Worm (Caenorhabditis elegans): ENCODE measurements around the gene F09F7.6.

Gene F09F7.6

DNA sequence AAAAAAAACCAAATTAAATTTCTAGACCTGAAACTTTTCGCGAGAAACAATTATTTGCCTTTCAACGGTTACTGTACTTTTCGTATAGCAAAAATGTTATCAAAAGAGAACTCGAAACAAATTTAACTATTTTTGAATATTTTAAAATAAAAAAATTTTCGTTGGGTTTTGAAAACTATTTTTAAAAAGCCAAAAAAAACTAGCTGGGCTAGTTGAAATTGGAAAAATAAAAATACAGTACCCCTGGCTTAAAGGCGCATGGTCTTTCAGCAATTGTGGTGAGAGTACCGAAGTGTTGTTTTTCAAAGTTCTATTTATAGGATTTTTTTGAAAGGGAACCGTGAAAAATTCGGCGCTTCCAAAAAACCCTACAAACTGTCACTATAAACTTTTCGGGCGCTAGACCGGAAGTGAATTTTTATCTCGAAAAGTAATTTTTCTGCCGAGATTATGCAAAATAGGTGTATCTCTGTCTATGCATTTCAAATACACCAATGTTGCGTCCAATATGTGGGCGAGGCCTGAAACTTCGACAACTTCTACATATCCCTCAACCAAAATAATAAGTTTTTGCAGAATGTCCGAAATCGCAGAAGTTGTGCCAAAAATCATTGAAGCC is 8.1 kb downstream of the F09F7.6 start, which contains the start of gene D1044.1:
Gene D1044.1, plus strand, starts transcription at position 569 of the 619 bp plus-strand sequence.
- TF ChIP-seq ZK546.5 (tag; optimal IDR thresholded peaks at IDR 0.05), result no peak
- no peak for TF ChIP-seq unc-62 (GFP tag; optimal IDR thresholded peaks at IDR 0.05)
- no peak for TF ChIP-seq elt-1 (tag; optimal IDR thresholded peaks at IDR 0.05)
- TF ChIP-seq R02D3.7 (tag; optimal IDR thresholded peaks at IDR 0.05), result no peak
- TF ChIP-seq egl-27 (tag; optimal IDR thresholded peaks at IDR 0.05), result no peak
- no peak for TF ChIP-seq nhr-25 (tag; optimal IDR thresholded peaks at IDR 0.05)
- no peak for TF ChIP-seq sem-4 (tag; optimal IDR thresholded peaks at IDR 0.05)
- TF ChIP-seq nhr-237 (tag; optimal IDR thresholded peaks at IDR 0.05), result no peak
- TF ChIP-seq unc-39 (tag; optimal IDR thresholded peaks at IDR 0.05), result no peak
- TF ChIP-seq fos-1 (tag; optimal IDR thresholded peaks at IDR 0.05), result no peak
- no peak for TF ChIP-seq ztf-11 (tag; optimal IDR thresholded peaks at IDR 0.05)
- no peak for TF ChIP-seq nhr-12 (tag; optimal IDR thresholded peaks at IDR 0.05)
- TF ChIP-seq nhr-129 (tag; optimal IDR thresholded peaks at IDR 0.05), result no peak
- no peak for TF ChIP-seq mab-5 (tag; optimal IDR thresholded peaks at IDR 0.05)
- TF ChIP-seq mdl-1 (tag; optimal IDR thresholded peaks at IDR 0.05), result no peak

DNA sequence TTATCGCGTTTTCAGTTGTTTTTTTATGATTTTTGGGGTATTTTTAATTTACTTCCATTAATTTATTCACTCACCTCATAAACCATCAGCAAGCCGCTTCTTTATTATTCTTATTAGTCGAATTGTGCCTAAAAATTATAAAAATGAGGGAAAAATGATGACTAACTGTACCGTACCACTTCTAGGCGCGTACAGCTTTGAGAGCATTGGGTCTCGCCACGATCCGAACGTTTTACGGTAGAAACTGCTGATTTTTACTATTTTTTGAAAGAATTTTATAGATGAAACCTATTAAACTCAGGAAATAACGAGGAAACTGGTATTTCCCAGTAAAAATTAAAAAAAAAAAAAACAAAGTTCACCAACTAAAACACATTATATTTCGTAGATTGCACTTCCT is 8.9 kb downstream of the F09F7.6 start, which contains the start of gene D1044.6:
Gene D1044.6, minus strand, starts transcription at position 128 of the 400 bp plus-strand sequence.
- TF ChIP-seq C34F6.9 (tag; optimal IDR thresholded peaks at IDR 0.05), result no peak
- TF ChIP-seq sma-9 (GFP tag; optimal IDR thresholded peaks at IDR 0.05), result no peak
- no peak for TF ChIP-seq sma-9 (tag; optimal IDR thresholded peaks at IDR 0.05)
- no peak for TF ChIP-seq F13H6.1 (tag; optimal IDR thresholded peaks at IDR 0.05)
- no peak for TF ChIP-seq nhr-23 (tag; optimal IDR thresholded peaks at IDR 0.05)
- no peak for TF ChIP-seq lin-13 (GFP tag; optimal IDR thresholded peaks at IDR 0.05)

ce11 chrIII:5541777-5542176 is 10.2 kb downstream of the F09F7.6 start:
- TF ChIP-seq crh-2 (tag; optimal IDR thresholded peaks at IDR 0.05) (no peak), nhr-237 (tag; optimal IDR thresholded peaks at IDR 0.05) (no peak), lin-39 (tag; optimal IDR thresholded peaks at IDR 0.05) (no peak), aly-2 (tag; optimal IDR thresholded peaks at IDR 0.05) (no peak), peb-1 (tag; optimal IDR thresholded peaks at IDR 0.05) (no peak), unc-39 (tag; optimal IDR thresholded peaks at IDR 0.05) (no peak)

DNA sequence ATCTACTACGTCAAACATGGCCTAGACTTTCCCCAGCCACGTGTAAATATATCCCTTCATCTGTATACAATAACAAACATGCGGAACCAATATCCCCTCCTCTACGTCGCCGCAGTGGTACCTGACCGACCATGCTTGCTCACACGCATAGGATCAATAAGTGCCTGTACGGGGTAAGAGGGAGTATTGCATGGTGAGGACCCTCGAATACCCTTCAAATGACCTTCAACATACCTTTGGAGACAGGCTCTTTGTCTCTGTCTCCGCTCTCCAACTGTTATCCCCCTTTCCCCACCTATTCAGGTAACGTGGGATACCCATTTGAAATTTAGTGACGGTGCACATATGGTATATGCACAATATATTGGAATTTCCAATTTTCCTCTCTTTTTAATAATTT is 26.0 kb downstream of the F09F7.6 start, which contains the start of gene dex-1:
Gene dex-1, plus strand, starts transcription at position 132 of the 400 bp plus-strand sequence.
- no peak for TF ChIP-seq nhr-77 (tag; optimal IDR thresholded peaks at IDR 0.05)
- no peak for TF ChIP-seq sma-3 (GFP tag; optimal IDR thresholded peaks at IDR 0.05)
- no peak for TF ChIP-seq fos-1 (tag; optimal IDR thresholded peaks at IDR 0.05)
- no peak for TF ChIP-seq dmd-4 (tag; optimal IDR thresholded peaks at IDR 0.05)
- no peak for TF ChIP-seq Y55F3AM.14 (GFP tag; optimal IDR thresholded peaks at IDR 0.05)
- TF ChIP-seq ceh-16 (tag; optimal IDR thresholded peaks at IDR 0.05), result no peak
- TF ChIP-seq lsy-2 (tag; optimal IDR thresholded peaks at IDR 0.05), result no peak
- no peak for TF ChIP-seq lin-11 (tag; optimal IDR thresholded peaks at IDR 0.05)
- TF ChIP-seq mab-5 (tag; optimal IDR thresholded peaks at IDR 0.05), result no peak
- no peak for TF ChIP-seq aly-2 (tag; optimal IDR thresholded peaks at IDR 0.05)
- no peak for TF ChIP-seq R02D3.7 (tag; optimal IDR thresholded peaks at IDR 0.05)
- no peak for TF ChIP-seq sma-9 (GFP tag; optimal IDR thresholded peaks at IDR 0.05)
- no peak for TF ChIP-seq sma-9 (tag; optimal IDR thresholded peaks at IDR 0.05)
- no peak for TF ChIP-seq ztf-11 (tag; optimal IDR thresholded peaks at IDR 0.05)

DNA sequence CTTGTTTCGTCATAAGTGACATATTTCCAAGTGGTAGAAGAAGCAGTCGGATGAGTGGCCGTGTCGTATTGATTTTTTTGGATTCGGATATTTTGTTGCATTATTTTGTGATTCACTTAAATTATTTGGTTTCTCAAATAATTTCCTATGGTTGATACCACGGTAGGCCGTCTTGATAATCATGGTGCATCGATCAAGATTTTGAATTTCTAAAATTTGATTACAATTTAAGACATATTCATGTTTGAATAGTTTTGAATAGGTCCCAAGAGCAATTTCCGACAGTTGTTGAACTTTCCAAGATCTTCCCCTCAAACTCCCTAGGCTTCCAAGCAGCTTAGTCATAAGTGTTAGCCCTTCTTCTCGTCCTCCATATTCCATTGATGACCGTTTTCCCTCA is 30.0 kb downstream of the F09F7.6 start, which contains the start of gene D1044.4:
Gene D1044.4, minus strand, starts transcription at position 101 of the 400 bp plus-strand sequence.
- TF ChIP-seq unc-62 (GFP tag; optimal IDR thresholded peaks at IDR 0.05) (no peak), ceh-82 (tag; optimal IDR thresholded peaks at IDR 0.05) (no peak), unc-39 (tag; optimal IDR thresholded peaks at IDR 0.05) (no peak), R02D3.7 (tag; optimal IDR thresholded peaks at IDR 0.05) (no peak), sma-3 (GFP tag; optimal IDR thresholded peaks at IDR 0.05) (no peak), C34F6.9 (tag; optimal IDR thresholded peaks at IDR 0.05) (no peak), nhr-25 (tag; optimal IDR thresholded peaks at IDR 0.05) (no peak), blmp-1 (tag; optimal IDR thresholded peaks at IDR 0.05; ENCODE audit: insufficient read depth) (no peak), ZK546.5 (tag; optimal IDR thresholded peaks at IDR 0.05) (no peak), mab-5 (tag; optimal IDR thresholded peaks at IDR 0.05) (no peak), lin-11 (tag; optimal IDR thresholded peaks at IDR 0.05) (no peak), nhr-10 (tag; optimal IDR thresholded peaks at IDR 0.05) (no peak)
